Fruit fly (Drosophila melanogaster): ENCODE data around the gene CG1750.

CG1750 gene

dm6 chr3R:31254808-31255207 lies at the start of gene CG1750, which contains the start of gene spn-F (continued):
- TF ChIP-seq slbo (GFP tag; IDR thresholded peaks at IDR 0.05), result no peak
- no peak for TF ChIP-seq CG10431 (GFP tag; optimal IDR thresholded peaks at IDR 0.05)
- TF ChIP-seq pros (GFP tag; optimal IDR thresholded peaks at IDR 0.05), result no peak
- no peak for TF ChIP-seq insv (GFP tag; optimal IDR thresholded peaks at IDR 0.05)
- TF ChIP-seq wek (GFP tag; optimal IDR thresholded peaks at IDR 0.05), result no peak
- no peak for TF ChIP-seq CG8359 (GFP tag; optimal IDR thresholded peaks at IDR 0.05; ENCODE audit: borderline replicate concordance)
- no peak for TF ChIP-seq NFAT (GFP tag; IDR thresholded peaks at IDR 0.05)
- no peak for TF ChIP-seq grn (GFP tag; optimal IDR thresholded peaks at IDR 0.05)
- TF ChIP-seq Usf (GFP tag; optimal IDR thresholded peaks at IDR 0.05), result no peak
- no peak for TF ChIP-seq nom (GFP tag; optimal IDR thresholded peaks at IDR 0.05)
- no peak for TF ChIP-seq CG13775 (GFP tag; optimal IDR thresholded peaks at IDR 0.05)
- no peak for TF ChIP-seq oc (tag; optimal IDR thresholded peaks at IDR 0.05)
- no peak for TF ChIP-seq dpn (GFP tag; optimal IDR thresholded peaks at IDR 0.05)
- TF ChIP-seq CG17186 (GFP tag; optimal IDR thresholded peaks at IDR 0.05), result no peak
- no peak for TF ChIP-seq H2.0 (GFP tag; IDR thresholded peaks at IDR 0.05)
- no peak for TF ChIP-seq CG9817 (tag; optimal IDR thresholded peaks at IDR 0.05)
- TF ChIP-seq CG10267 (tag; optimal IDR thresholded peaks at IDR 0.05), result no peak
- no peak for TF ChIP-seq CG11085 (GFP tag; IDR thresholded peaks at IDR 0.05)
- TF ChIP-seq gce (GFP tag; IDR thresholded peaks at IDR 0.05), result no peak
- no peak for TF ChIP-seq CG12769 (tag; optimal IDR thresholded peaks at IDR 0.05)
- no peak for TF ChIP-seq Neu2 (GFP tag; optimal IDR thresholded peaks at IDR 0.05; ENCODE audit: borderline replicate concordance)
- no peak for TF ChIP-seq grau (tag; optimal IDR thresholded peaks at IDR 0.05)
- TF ChIP-seq prd (optimal IDR thresholded peaks at IDR 0.05), result no peak
- no peak for TF ChIP-seq prd (GFP tag; IDR thresholded peaks at IDR 0.05)
- no peak for TF ChIP-seq CG32532 (GFP tag; IDR thresholded peaks at IDR 0.05)
- TF ChIP-seq gsb (GFP tag; IDR thresholded peaks at IDR 0.05), result no peak
- no peak for TF ChIP-seq Taf1 (GFP tag; IDR thresholded peaks at IDR 0.05)
- no peak for TF ChIP-seq TFAM (GFP tag; optimal IDR thresholded peaks at IDR 0.05)
- peak; percentile 60 for TF ChIP-seq sens (GFP tag)
- no peak for TF ChIP-seq ac (GFP tag; optimal IDR thresholded peaks at IDR 0.05)
- no peak for TF ChIP-seq Dbx (GFP tag; IDR thresholded peaks at IDR 0.05)
- TF ChIP-seq CG12659 (GFP tag; optimal IDR thresholded peaks at IDR 0.05), result peak; percentile 30
- peak; percentile 82 for TF ChIP-seq MBD-R2 (GFP tag; IDR thresholded peaks at IDR 0.05)
- no peak for TF ChIP-seq CG1832 (GFP tag; optimal IDR thresholded peaks at IDR 0.05)
- TF ChIP-seq dan (GFP tag; IDR thresholded peaks at IDR 0.05), result no peak
- TF ChIP-seq dimm (GFP tag; IDR thresholded peaks at IDR 0.05), result no peak
- no peak for TF ChIP-seq Rx (GFP tag; IDR thresholded peaks at IDR 0.05)
- no peak for TF ChIP-seq fu2 (GFP tag; optimal IDR thresholded peaks at IDR 0.05)
- TF ChIP-seq br (optimal IDR thresholded peaks at IDR 0.05), result no peak
- no peak for TF ChIP-seq tx (GFP tag; optimal IDR thresholded peaks at IDR 0.05)
- TF ChIP-seq CTCF (GFP tag; optimal IDR thresholded peaks at IDR 0.05), result peak; percentile 1
- TF ChIP-seq vvl (GFP tag; IDR thresholded peaks at IDR 0.05), result no peak
- TF ChIP-seq fd3F (GFP tag; optimal IDR thresholded peaks at IDR 0.05), result no peak
- no peak for TF ChIP-seq lmd (GFP tag; IDR thresholded peaks at IDR 0.05)
- TF ChIP-seq zf30C (GFP tag; optimal IDR thresholded peaks at IDR 0.05), result no peak
- no peak for TF ChIP-seq Bteb2 (GFP tag; optimal IDR thresholded peaks at IDR 0.05)
- no peak for TF ChIP-seq Lhr (GFP tag; optimal IDR thresholded peaks at IDR 0.05)
- no peak for TF ChIP-seq twi (tag; optimal IDR thresholded peaks at IDR 0.05)
- no peak for TF ChIP-seq sens-2 (GFP tag; IDR thresholded peaks at IDR 0.05)
- no peak for TF ChIP-seq C15 (GFP tag; IDR thresholded peaks at IDR 0.05)
- TF ChIP-seq crol (GFP tag; IDR thresholded peaks at IDR 0.05), result no peak
- peak; percentile 14 for TF ChIP-seq Dp (GFP tag; optimal IDR thresholded peaks at IDR 0.05)
- TF ChIP-seq CG9609 (GFP tag; optimal IDR thresholded peaks at IDR 0.05), result no peak
- TF ChIP-seq CG7963 (GFP tag; IDR thresholded peaks at IDR 0.05; ENCODE audit: partially characterized antibody), result no peak

All from whole organism, embryonic.